Fruit fly (Drosophila melanogaster) whole organism, embryonic: ENCODE measurements around the gene CG13272.

Experiments used
- CG12299 ChIP-seq: fragments of 200-800 bp; sonication (Bioruptor generic); optimal IDR thresholded peaks from 2 replicates; lab custom pipeline; 2018; ENCODE audit warnings: missing biosample characterization, mild to moderate bottlenecking, missing genetic modification characterization
- CG4360 ChIP-seq: fragments of 200-800 bp; sonication (Bioruptor generic); IDR thresholded peaks from 2 replicates; pipeline ENCODE4 v1.3.6; 2022; ENCODE audit warnings: missing biosample characterization, missing genetic modification characterization
- Chrac-16 ChIP-seq: fragments of 200-800 bp; sonication (Bioruptor generic); optimal IDR thresholded peaks from 3 replicates; lab custom pipeline; 2016; ENCODE audit warnings: missing biosample characterization, missing genetic modification characterization
- Eip74EF ChIP-seq, 2 experiments: fragments of 200-800 bp in 1 of 2; fragments of >200 bp in 1 of 2; sonication (Bioruptor generic) in 1 of 2; optimal IDR thresholded peaks; 2 replicates each; lab custom pipeline; 2017 to 2019; ENCODE audit warnings: missing biosample characterization in 2 of 2, missing genetic modification characterization in 2 of 2, mild to moderate bottlenecking in 1 of 2, moderate library complexity in 1 of 2
- seq ChIP-seq: fragments of 200-800 bp; sonication (Bioruptor generic); IDR thresholded peaks from 2 replicates; pipeline ENCODE4 v1.3.6; 2022; ENCODE audit warnings: missing biosample characterization, missing genetic modification characterization
- unpg ChIP-seq: fragments of 200-800 bp; sonication (Bioruptor generic); optimal IDR thresholded peaks from 3 replicates; lab custom pipeline; 2018; ENCODE audit warnings: missing biosample characterization, mild to moderate bottlenecking, missing genetic modification characterization, moderate library complexity

- no peak for TF ChIP-seq Chrac-16 (GFP tag; lab: Kevin White, UChicago)
- TF ChIP-seq CG4360, result no peak
- TF ChIP-seq Eip74EF (GFP tag; optimal IDR thresholded peaks at IDR 0.05; lab: Kevin White, UChicago), result no peak
- TF ChIP-seq unpg (GFP tag; lab: Kevin White, UChicago), result no peak
- TF ChIP-seq CG12299 (tag; lab: Kevin White, UChicago), result no peak
- no peak for TF ChIP-seq seq
Observed at dm6 chr2L:16843336-16843735, 38.7 kb downstream of the CG13272 start.
